Fruit fly (Drosophila melanogaster) whole organism, embryonic: ENCODE results near the gene CG13930.

ENCODE experiments used
- CG10147 ChIP-seq: fragments of 200-800 bp; sonication (Bioruptor generic); optimal IDR thresholded peaks from 2 replicates; lab custom pipeline; 2019; ENCODE audit warnings: missing biosample characterization, mild to moderate bottlenecking, missing genetic modification characterization, moderate library complexity
- CG10321 ChIP-seq: fragments of 200-800 bp; sonication (Bioruptor generic); IDR thresholded peaks from 2 replicates; pipeline ENCODE4 v1.3.6; 2022; ENCODE audit warnings: missing biosample characterization, missing genetic modification characterization
- CG10366 ChIP-seq: fragments of 200-800 bp; sonication (Bioruptor generic); IDR thresholded peaks from 2 replicates; pipeline ENCODE4 v1.3.6; 2022; ENCODE audit warnings: missing biosample characterization, missing genetic modification characterization
- CG12155 ChIP-seq: fragments of 200-800 bp; sonication (Bioruptor generic); optimal IDR thresholded peaks from 3 replicates; lab custom pipeline; 2016; ENCODE audit warnings: missing biosample characterization, missing genetic modification characterization
- CG12659 ChIP-seq: fragments of 200-800 bp; sonication (Bioruptor generic); optimal IDR thresholded peaks from 3 replicates; lab custom pipeline; 2017; ENCODE audit warnings: mild to moderate bottlenecking, missing biosample characterization, missing genetic modification reagents, missing genetic modification characterization
- CG13894 ChIP-seq: fragments of 200-800 bp; sonication (Bioruptor generic); optimal IDR thresholded peaks from 3 replicates; lab custom pipeline; 2018; ENCODE audit warnings: missing biosample characterization, mild to moderate bottlenecking, missing genetic modification characterization, moderate library complexity
- CG14710 ChIP-seq: fragments of 200-800 bp; sonication (Bioruptor generic); optimal IDR thresholded peaks from 3 replicates; lab custom pipeline; 2019; ENCODE audit warnings: missing biosample characterization, mild to moderate bottlenecking, missing genetic modification characterization, moderate library complexity
- CG16815 ChIP-seq: fragments of 200-800 bp; sonication (Bioruptor generic); optimal IDR thresholded peaks from 3 replicates; lab custom pipeline; 2017; ENCODE audit warnings: missing biosample characterization, mild to moderate bottlenecking, missing genetic modification characterization
- CG3065 ChIP-seq: fragments of 200-800 bp; sonication (Bioruptor generic); optimal IDR thresholded peaks from 2 replicates; lab custom pipeline; 2016; ENCODE audit warnings: missing biosample characterization, missing genetic modification characterization
- CG33557 ChIP-seq: fragments of 200-800 bp; sonication (Bioruptor generic); optimal IDR thresholded peaks from 2 replicates; lab custom pipeline; 2019; ENCODE audit warnings: missing biosample characterization, mild to moderate bottlenecking, missing genetic modification characterization, moderate library complexity
- CG3995 ChIP-seq: fragments of 200-800 bp; sonication (Bioruptor generic); optimal IDR thresholded peaks from 3 replicates; lab custom pipeline; 2016; ENCODE audit warnings: missing biosample characterization, missing genetic modification characterization
- CG4707 ChIP-seq: fragments of 200-800 bp; sonication (Bioruptor generic); optimal IDR thresholded peaks from 2 replicates; lab custom pipeline; 2018; ENCODE audit warnings: missing biosample characterization, mild to moderate bottlenecking, missing genetic modification characterization, moderate library complexity
- CG6791 ChIP-seq: fragments of 200-800 bp; sonication (Bioruptor generic); IDR thresholded peaks from 3 replicates; pipeline ENCODE4 v1.3.6; 2022; ENCODE audit warnings: missing biosample characterization, missing genetic modification characterization; ENCODE audit not compliant: partially characterized antibody
- CG7271 ChIP-seq: fragments of 200-800 bp; sonication (Bioruptor generic); optimal IDR thresholded peaks from 2 replicates; lab custom pipeline; 2018; ENCODE audit warnings: missing biosample characterization, mild to moderate bottlenecking, missing genetic modification characterization, moderate library complexity
- CG8281 ChIP-seq: fragments of 200-800 bp; sonication (Bioruptor generic); optimal IDR thresholded peaks from 2 replicates; lab custom pipeline; 2018; ENCODE audit warnings: missing biosample characterization, mild to moderate bottlenecking, missing genetic modification characterization, moderate library complexity
- CG9609 ChIP-seq: fragments of 200-800 bp; sonication (Bioruptor generic); optimal IDR thresholded peaks from 3 replicates; lab custom pipeline; 2016; ENCODE audit warnings: missing biosample characterization, missing genetic modification characterization
- CG9932 ChIP-seq: fragments of 200-800 bp; sonication (Bioruptor generic); IDR thresholded peaks from 2 replicates; pipeline ENCODE4 v1.3.6; 2022; ENCODE audit warnings: missing biosample characterization, missing genetic modification characterization
- CTCF ChIP-seq: fragments of 200-800 bp; sonication (Bioruptor generic); optimal IDR thresholded peaks from 2 replicates; lab custom pipeline; 2017; ENCODE audit warnings: missing biosample characterization, mild to moderate bottlenecking, missing genetic modification characterization, moderate library complexity
- Eip74EF ChIP-seq, 2 experiments: fragments of 200-800 bp in 1 of 2; fragments of >200 bp in 1 of 2; sonication (Bioruptor generic) in 1 of 2; optimal IDR thresholded peaks; 2 replicates each; lab custom pipeline; 2017 to 2019; ENCODE audit warnings: missing biosample characterization in 2 of 2, missing genetic modification characterization in 2 of 2, mild to moderate bottlenecking in 1 of 2, moderate library complexity in 1 of 2
- Fer3 ChIP-seq: fragments of 200-800 bp; sonication (Bioruptor generic); optimal IDR thresholded peaks from 2 replicates; lab custom pipeline; 2018; ENCODE audit warnings: missing biosample characterization, mild to moderate bottlenecking, missing genetic modification characterization, moderate library complexity
- HLH4C ChIP-seq: fragments of 200-800 bp; sonication (Bioruptor generic); IDR thresholded peaks from 3 replicates; pipeline ENCODE4 v1.3.6; 2022; ENCODE audit warnings: missing biosample characterization, missing genetic modification characterization; ENCODE audit not compliant: partially characterized antibody
- HLH54F ChIP-seq: fragments of 200-800 bp; sonication (Bioruptor generic); optimal IDR thresholded peaks from 3 replicates; lab custom pipeline; 2016; ENCODE audit warnings: missing biosample characterization, missing genetic modification characterization
- Lhr ChIP-seq: fragments of 200-800 bp; sonication (Bioruptor generic); optimal IDR thresholded peaks from 3 replicates; lab custom pipeline; 2017; ENCODE audit warnings: mild to moderate bottlenecking, missing biosample characterization, missing genetic modification reagents, missing genetic modification characterization
- Lpt ChIP-seq: fragments of >200 bp; optimal IDR thresholded peaks from 2 replicates; lab custom pipeline; 2018; ENCODE audit warnings: missing biosample characterization, missing genetic modification characterization
- Med ChIP-seq: fragments of 200-800 bp; sonication (Bioruptor generic); peaks from one replicate; lab custom pipeline; 2016; ENCODE audit warnings: missing biosample characterization, missing genetic modification characterization, mild to moderate bottlenecking, inconsistent platforms, moderate library complexity
- NC2α ChIP-seq: fragments of 200-800 bp; sonication (Bioruptor generic); optimal IDR thresholded peaks from 2 replicates; lab custom pipeline; 2016; ENCODE audit warnings: missing biosample characterization, missing genetic modification characterization
- NC2β ChIP-seq: fragments of 200-800 bp; sonication (Bioruptor generic); optimal IDR thresholded peaks from 2 replicates; lab custom pipeline; 2016; ENCODE audit warnings: missing biosample characterization, missing genetic modification characterization
- Neu2 ChIP-seq: fragments of 200-800 bp; sonication (Bioruptor generic); optimal IDR thresholded peaks from 3 replicates; lab custom pipeline; 2016; ENCODE audit warnings: missing biosample characterization, missing genetic modification characterization, borderline replicate concordance
- Poxn ChIP-seq: fragments of 200-800 bp; sonication (Bioruptor generic); IDR thresholded peaks from 2 replicates; pipeline ENCODE4 v1.3.6; 2022; ENCODE audit warnings: missing biosample characterization, missing genetic modification characterization
- Six4 ChIP-seq: fragments of 200-800 bp; sonication (Bioruptor generic); optimal IDR thresholded peaks from 2 replicates; lab custom pipeline; 2016; ENCODE audit warnings: missing biosample characterization, missing genetic modification characterization
- Spps ChIP-seq: fragments of 200-800 bp; sonication (Bioruptor generic); optimal IDR thresholded peaks from 2 replicates; lab custom pipeline; 2018; ENCODE audit warnings: missing biosample characterization, mild to moderate bottlenecking, missing genetic modification characterization
- abd-A ChIP-seq: fragments of 200-800 bp; sonication (Bioruptor generic); optimal IDR thresholded peaks from 3 replicates; lab custom pipeline; 2019; ENCODE audit warnings: missing biosample characterization, mild to moderate bottlenecking, missing genetic modification characterization, moderate library complexity
- ara ChIP-seq: fragments of 200-800 bp; sonication (Bioruptor generic); IDR thresholded peaks from 2 replicates; pipeline ENCODE4 v1.3.6; 2022; ENCODE audit warnings: missing biosample characterization, missing genetic modification characterization
- ato ChIP-seq: fragments of 200-800 bp; sonication (Bioruptor generic); IDR thresholded peaks from 2 replicates; pipeline ENCODE4 v1.3.6; 2022; ENCODE audit warnings: missing biosample characterization, missing genetic modification characterization; ENCODE audit not compliant: partially characterized antibody
- chn ChIP-seq: fragments of 200-800 bp; sonication (Bioruptor generic); optimal IDR thresholded peaks from 2 replicates; lab custom pipeline; 2016; ENCODE audit warnings: missing biosample characterization, missing genetic modification characterization
- danr ChIP-seq: fragments of 200-800 bp; sonication (Bioruptor generic); IDR thresholded peaks from 2 replicates; pipeline ENCODE4 v1.3.6; 2022; ENCODE audit warnings: missing biosample characterization, missing genetic modification characterization
- ewg ChIP-seq: fragments of 200-800 bp; sonication (Bioruptor generic); optimal IDR thresholded peaks from 3 replicates; lab custom pipeline; 2017; ENCODE audit warnings: mild to moderate bottlenecking, missing biosample characterization, missing genetic modification reagents, missing genetic modification characterization
- gsb ChIP-seq: fragments of 200-800 bp; sonication (Bioruptor generic); IDR thresholded peaks from 2 replicates; pipeline ENCODE4 v1.3.6; 2022; ENCODE audit warnings: missing biosample characterization, missing genetic modification characterization
- hb ChIP-seq: fragments of 200-800 bp; sonication (Bioruptor generic); IDR thresholded peaks from 3 replicates; pipeline ENCODE4 v1.3.6; 2022; ENCODE audit warnings: missing biosample characterization, missing genetic modification characterization; ENCODE audit not compliant: partially characterized antibody
- her ChIP-seq: fragments of 200-800 bp; sonication (Bioruptor generic); optimal IDR thresholded peaks from 2 replicates; lab custom pipeline; 2016; ENCODE audit warnings: missing biosample characterization, missing genetic modification characterization
- inv ChIP-seq: fragments of 200-800 bp; sonication (Bioruptor generic); IDR thresholded peaks from 2 replicates; pipeline ENCODE4 v1.3.6; 2022; ENCODE audit warnings: missing biosample characterization, missing genetic modification characterization; ENCODE audit not compliant: partially characterized antibody
- kah ChIP-seq: fragments of 200-800 bp; sonication (Bioruptor generic); optimal IDR thresholded peaks from 2 replicates; lab custom pipeline; 2018; ENCODE audit warnings: missing biosample characterization, mild to moderate bottlenecking, missing genetic modification characterization
- lmd ChIP-seq: fragments of 200-800 bp; sonication (Bioruptor generic); IDR thresholded peaks from 2 replicates; pipeline ENCODE4 v1.3.6; 2022; ENCODE audit warnings: missing biosample characterization, missing genetic modification characterization
- run ChIP-seq: fragments of 200-800 bp; sonication (Bioruptor generic); optimal IDR thresholded peaks from 3 replicates; lab custom pipeline; 2018; ENCODE audit warnings: missing biosample characterization, mild to moderate bottlenecking, missing genetic modification characterization
- scrt ChIP-seq: fragments of 200-800 bp; sonication (Bioruptor generic); optimal IDR thresholded peaks from 2 replicates; lab custom pipeline; 2018; ENCODE audit warnings: missing biosample characterization, mild to moderate bottlenecking, missing genetic modification characterization, moderate library complexity
- trh ChIP-seq: fragments of 200-800 bp; sonication (Bioruptor generic); optimal IDR thresholded peaks from 2 replicates; lab custom pipeline; 2016; ENCODE audit warnings: missing biosample characterization, missing genetic modification characterization
- twi ChIP-seq: fragments of 200-800 bp; optimal IDR thresholded peaks from 2 replicates; lab custom pipeline; 2019; ENCODE audit warnings: missing biosample characterization, mild to moderate bottlenecking, missing genetic modification characterization, moderate library complexity
- usp ChIP-seq: fragments of >200 bp; optimal IDR thresholded peaks from 2 replicates; lab custom pipeline; 2017; ENCODE audit warnings: missing biosample characterization, missing genetic modification characterization
- vnd ChIP-seq: fragments of 200-800 bp; sonication (Bioruptor generic); IDR thresholded peaks from 3 replicates; pipeline ENCODE4 v1.3.6; 2022; ENCODE audit warnings: missing biosample characterization, missing genetic modification characterization; ENCODE audit not compliant: partially characterized antibody
- wor ChIP-seq: fragments of 200-800 bp; sonication (Bioruptor generic); IDR thresholded peaks from 2 replicates; pipeline ENCODE4 v1.3.6; 2022; ENCODE audit warnings: missing biosample characterization, missing genetic modification characterization
- zfh2 ChIP-seq: fragments of 200-800 bp; sonication (Bioruptor generic); optimal IDR thresholded peaks from 2 replicates; lab custom pipeline; 2016; ENCODE audit warnings: missing biosample characterization, missing genetic modification characterization

The CG13930 gene

DNA sequence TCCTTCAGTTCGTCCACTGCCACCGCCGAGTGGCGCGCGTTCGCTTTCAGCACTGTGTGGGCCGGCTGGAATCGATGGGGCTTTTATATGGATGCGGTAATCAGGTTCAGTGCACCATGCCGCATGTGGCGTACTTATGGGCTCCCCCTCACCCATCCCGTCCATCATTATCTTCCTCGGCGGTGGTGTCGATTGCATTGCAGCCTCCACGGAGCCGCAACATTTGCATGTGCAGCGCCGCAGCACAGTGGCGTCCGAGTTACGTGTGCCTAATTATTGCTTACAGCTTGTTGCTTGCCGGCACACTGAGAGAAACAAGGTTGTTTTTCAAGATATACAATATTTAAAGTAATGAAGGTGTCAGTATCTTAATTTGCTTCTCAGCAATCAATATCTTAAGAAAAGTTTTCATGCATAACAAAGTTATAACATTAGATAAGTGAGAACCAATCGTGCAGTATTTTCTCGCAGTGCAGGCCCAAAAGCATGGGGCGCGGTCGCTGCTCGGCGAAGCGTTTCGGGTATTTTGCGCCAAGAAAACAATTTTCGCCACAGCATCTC, 29.9 kb upstream of the CG13930 start, which contains the start of gene CG13931 (continued):
- no peak for TF ChIP-seq CG9609 (GFP tag; lab: Kevin White, UChicago)
- peak; percentile 21 for TF ChIP-seq CG14710 (tag; lab: Kevin White, UChicago)
- no peak for TF ChIP-seq Six4 (GFP tag; lab: Kevin White, UChicago)
- TF ChIP-seq wor (GFP tag; lab: Robert Waterston, UW), result no peak
- no peak for TF ChIP-seq Poxn (GFP tag; lab: Robert Waterston, UW)
- no peak for TF ChIP-seq abd-A
- TF ChIP-seq CG3065 (GFP tag; lab: Kevin White, UChicago), result no peak
- TF ChIP-seq trh, result no peak
- no peak for TF ChIP-seq CG7271 (tag; lab: Kevin White, UChicago)
- TF ChIP-seq danr, result peak; percentile 13; the same call in 1 of the 2 replicates
- no peak for TF ChIP-seq CG12155
- no peak for TF ChIP-seq gsb
- no peak for TF ChIP-seq CG8281 (tag; lab: Kevin White, UChicago)
- TF ChIP-seq ara (GFP tag; lab: Robert Waterston, UW), result no peak
- no peak for TF ChIP-seq hb (GFP tag; lab: Robert Waterston, UW)
- TF ChIP-seq NC2β (GFP tag; lab: Kevin White, UChicago), result no peak
- TF ChIP-seq HLH4C, result no peak
- TF ChIP-seq usp (GFP tag; lab: Kevin White, UChicago), result no peak
- no peak for TF ChIP-seq inv
- TF ChIP-seq kah (GFP tag; lab: Kevin White, UChicago), result no peak
- no peak for TF ChIP-seq Spps (tag; lab: Kevin White, UChicago)
- no peak for TF ChIP-seq CG12659 (GFP tag; lab: Kevin White, UChicago)
- no peak for TF ChIP-seq CG10321 (GFP tag; lab: Robert Waterston, UW)
- no peak for TF ChIP-seq Fer3 (tag; lab: Kevin White, UChicago)
- TF ChIP-seq CG16815 (GFP tag; lab: Kevin White, UChicago), result peak; percentile 8
- no peak for TF ChIP-seq ewg
- no peak for TF ChIP-seq Neu2 (GFP tag; lab: Kevin White, UChicago)
- no peak for TF ChIP-seq Eip74EF (GFP tag; optimal IDR thresholded peaks at IDR 0.05; lab: Kevin White, UChicago)
- TF ChIP-seq CG4707, result no peak
- TF ChIP-seq her (GFP tag; lab: Kevin White, UChicago), result no peak
- no peak for TF ChIP-seq ato (GFP tag; lab: Robert Waterston, UW)
- no peak for TF ChIP-seq run (tag; lab: Kevin White, UChicago)
- TF ChIP-seq NC2α (GFP tag; lab: Kevin White, UChicago), result no peak
- TF ChIP-seq CG9932 (GFP tag; lab: Robert Waterston, UW), result no peak
- TF ChIP-seq CG3995 (GFP tag; lab: Kevin White, UChicago), result no peak
- TF ChIP-seq scrt (GFP tag; lab: Kevin White, UChicago), result no peak
- no peak for TF ChIP-seq CG13894
- no peak for TF ChIP-seq Lhr (GFP tag; lab: Kevin White, UChicago)
- TF ChIP-seq chn (GFP tag; lab: Kevin White, UChicago), result no peak
- TF ChIP-seq Med, result peak; percentile 77
- peak; percentile 33 for TF ChIP-seq lmd (GFP tag; lab: Robert Waterston, UW)
- no peak for TF ChIP-seq vnd
- TF ChIP-seq twi, result no peak
- no peak for TF ChIP-seq HLH54F
- no peak for TF ChIP-seq CG6791 (GFP tag; lab: Robert Waterston, UW)
- TF ChIP-seq zfh2 (GFP tag; lab: Kevin White, UChicago), result no peak
- TF ChIP-seq Lpt (GFP tag; lab: Kevin White, UChicago), result no peak
- TF ChIP-seq CG33557 (GFP tag; lab: Kevin White, UChicago), result no peak
- TF ChIP-seq CG10147 (GFP tag; lab: Kevin White, UChicago), result no peak
- TF ChIP-seq CTCF, result no peak
- no peak for TF ChIP-seq CG10366 (GFP tag; lab: Robert Waterston, UW)
